Worm (Caenorhabditis elegans) whole organism, L2 larva: ENCODE data around the gene R04B3.2.

Experiments
- C34F6.9 ChIP-seq: fragments of 150-350 bp; optimal IDR thresholded peaks from 2 replicates; lab custom pipeline; 2014; ENCODE audit warnings: missing biosample characterization, missing genetic modification characterization
- F13H6.1 ChIP-seq: sonication (generic microtip); optimal IDR thresholded peaks from 2 replicates; lab custom pipeline; 2016; ENCODE audit warnings: missing genetic modification characterization, missing compliant biosample characterization
- R02D3.7 ChIP-seq: fragments of 150-350 bp; optimal IDR thresholded peaks from 2 replicates; lab custom pipeline; 2014; ENCODE audit warnings: missing biosample characterization, missing genetic modification characterization
- Y55F3AM.14 ChIP-seq: fragments of 200-800 bp; sonication (Bioruptor generic); optimal IDR thresholded peaks from 2 replicates; lab custom pipeline; 2018; ENCODE audit warnings: mild to moderate bottlenecking, missing genetic modification characterization, missing compliant biosample characterization
- ama-1 ChIP-seq: fragments of 150-350 bp; optimal IDR thresholded peaks from 2 replicates; lab custom pipeline; 2018; ENCODE audit warnings: inconsistent platforms
- blmp-1 ChIP-seq: sonication (generic microtip); optimal IDR thresholded peaks from 2 replicates; lab custom pipeline; 2017; ENCODE audit warnings: missing genetic modification characterization, mild to moderate bottlenecking, missing compliant biosample characterization, antibody characterized with exemption, moderate library complexity; ENCODE audit not compliant: insufficient read depth
- ceh-16 ChIP-seq: fragments of 150-350 bp; optimal IDR thresholded peaks from 2 replicates; lab custom pipeline; 2014; ENCODE audit warnings: missing biosample characterization, missing genetic modification characterization
- ceh-82 ChIP-seq: fragments of 150-350 bp; optimal IDR thresholded peaks from 2 replicates; lab custom pipeline; 2014; ENCODE audit warnings: missing biosample characterization, missing genetic modification characterization
- egl-27 ChIP-seq: sonication (generic microtip); optimal IDR thresholded peaks from 3 replicates; lab custom pipeline; 2017; ENCODE audit warnings: missing biosample characterization, missing genetic modification reagents, missing genetic modification characterization
- elt-1 ChIP-seq: fragments of 150-350 bp; optimal IDR thresholded peaks from 2 replicates; lab custom pipeline; 2014; ENCODE audit warnings: missing biosample characterization, missing genetic modification characterization
- fos-1 ChIP-seq: fragments of 150-350 bp; optimal IDR thresholded peaks from 2 replicates; lab custom pipeline; 2014; ENCODE audit warnings: missing biosample characterization, missing genetic modification characterization
- gmeb-1 ChIP-seq: fragments of 150-350 bp; optimal IDR thresholded peaks from 2 replicates; lab custom pipeline; 2014; ENCODE audit warnings: missing biosample characterization, missing genetic modification characterization
- lin-11 ChIP-seq: fragments of 150-350 bp; sonication (generic microtip); optimal IDR thresholded peaks from 2 replicates; lab custom pipeline; 2014; ENCODE audit warnings: missing biosample characterization, missing genetic modification characterization, inconsistent platforms, mixed read lengths
- lin-13 ChIP-seq: fragments of 150-350 bp; optimal IDR thresholded peaks from 2 replicates; lab custom pipeline; 2014; ENCODE audit warnings: missing biosample characterization, missing genetic modification reagents, missing genetic modification characterization
- lin-39 ChIP-seq: fragments of 150-350 bp; optimal IDR thresholded peaks from 2 replicates; lab custom pipeline; 2014; ENCODE audit warnings: missing biosample characterization, missing genetic modification reagents, missing genetic modification characterization
- lsy-2 ChIP-seq, 2 experiments: fragments of 150-350 bp in 1 of 2; sonication (generic microtip) in 1 of 2; optimal IDR thresholded peaks; 2 replicates each; lab custom pipeline; 2014 to 2017; ENCODE audit warnings: missing biosample characterization in 2 of 2, missing genetic modification characterization in 2 of 2
- mab-5 ChIP-seq: fragments of 150-350 bp; optimal IDR thresholded peaks from 2 replicates; lab custom pipeline; 2014; ENCODE audit warnings: missing biosample characterization, missing genetic modification characterization
- mbf-1 ChIP-seq: sonication (generic microtip); optimal IDR thresholded peaks from 2 replicates; lab custom pipeline; 2017; ENCODE audit warnings: missing biosample characterization, missing genetic modification characterization
- nhr-10 ChIP-seq: sonication (generic microtip); optimal IDR thresholded peaks from 2 replicates; lab custom pipeline; 2017; ENCODE audit warnings: missing biosample characterization, missing genetic modification characterization
- nhr-12 ChIP-seq: fragments of 150-350 bp; optimal IDR thresholded peaks from 2 replicates; lab custom pipeline; 2014; ENCODE audit warnings: missing biosample characterization, missing genetic modification characterization
- nhr-129 ChIP-seq: fragments of 150-350 bp; optimal IDR thresholded peaks from 2 replicates; lab custom pipeline; 2014; ENCODE audit warnings: missing biosample characterization, missing genetic modification characterization
- nhr-21 ChIP-seq: fragments of 150-350 bp; optimal IDR thresholded peaks from 2 replicates; lab custom pipeline; 2014; ENCODE audit warnings: missing biosample characterization, missing genetic modification characterization
- nhr-237 ChIP-seq: fragments of 150-350 bp; optimal IDR thresholded peaks from 2 replicates; lab custom pipeline; 2014; ENCODE audit warnings: missing biosample characterization, missing genetic modification characterization
- nhr-25 ChIP-seq: fragments of 150-350 bp; sonication (generic microtip); optimal IDR thresholded peaks from 3 replicates; lab custom pipeline; 2014; ENCODE audit warnings: missing biosample characterization, missing genetic modification characterization
- nhr-6 ChIP-seq: fragments of 150-350 bp; optimal IDR thresholded peaks from 2 replicates; lab custom pipeline; 2014; ENCODE audit warnings: missing biosample characterization, missing genetic modification characterization
- sem-4 ChIP-seq: fragments of 150-350 bp; optimal IDR thresholded peaks from 2 replicates; lab custom pipeline; 2014; ENCODE audit warnings: missing biosample characterization, missing genetic modification reagents, missing genetic modification characterization
- skn-1 ChIP-seq: sonication (generic microtip); optimal IDR thresholded peaks from 2 replicates; lab custom pipeline; 2017; ENCODE audit warnings: missing biosample characterization, missing genetic modification characterization
- sma-3 ChIP-seq: sonication (generic microtip); optimal IDR thresholded peaks from 2 replicates; lab custom pipeline; 2016; ENCODE audit warnings: missing genetic modification reagents, missing genetic modification characterization, missing compliant biosample characterization
- sma-9 ChIP-seq, 2 experiments: fragments of 150-350 bp in 1 of 2; sonication (generic microtip) in 1 of 2; optimal IDR thresholded peaks; 2 replicates each; lab custom pipeline; 2014 to 2016; ENCODE audit warnings: missing genetic modification characterization in 2 of 2, mild to moderate bottlenecking in 1 of 2, missing biosample characterization in 1 of 2, missing compliant biosample characterization in 1 of 2, missing genetic modification reagents in 1 of 2, moderate library complexity in 1 of 2
- snpc-4 ChIP-seq: fragments of 150-350 bp; optimal IDR thresholded peaks from 2 replicates; lab custom pipeline; 2014; ENCODE audit warnings: missing biosample characterization, missing genetic modification characterization
- unc-39 ChIP-seq: fragments of 150-350 bp; optimal IDR thresholded peaks from 2 replicates; lab custom pipeline; 2014; ENCODE audit warnings: missing biosample characterization, missing genetic modification characterization
- unc-55 ChIP-seq: fragments of 150-350 bp; sonication (generic microtip); optimal IDR thresholded peaks from 3 replicates; lab custom pipeline; 2014; ENCODE audit warnings: missing biosample characterization, missing genetic modification reagents, missing genetic modification characterization
- unc-62 ChIP-seq: fragments of 150-350 bp; optimal IDR thresholded peaks from 2 replicates; lab custom pipeline; 2014; ENCODE audit warnings: missing biosample characterization, missing genetic modification reagents, missing genetic modification characterization
- ztf-1 ChIP-seq: fragments of 200-800 bp; sonication (Bioruptor generic); conservative IDR thresholded peaks from 2 replicates; pipeline ENCODE4 v1.3.6; 2022; ENCODE audit warnings: missing genetic modification characterization, missing compliant biosample characterization
- ztf-11 ChIP-seq: sonication (generic microtip); optimal IDR thresholded peaks from 2 replicates; lab custom pipeline; 2017; ENCODE audit warnings: missing biosample characterization, missing genetic modification characterization
- ztf-4 ChIP-seq: fragments of 150-350 bp; optimal IDR thresholded peaks from 2 replicates; lab custom pipeline; 2014; ENCODE audit warnings: missing biosample characterization, missing genetic modification characterization

Gene R04B3.2

DNA sequence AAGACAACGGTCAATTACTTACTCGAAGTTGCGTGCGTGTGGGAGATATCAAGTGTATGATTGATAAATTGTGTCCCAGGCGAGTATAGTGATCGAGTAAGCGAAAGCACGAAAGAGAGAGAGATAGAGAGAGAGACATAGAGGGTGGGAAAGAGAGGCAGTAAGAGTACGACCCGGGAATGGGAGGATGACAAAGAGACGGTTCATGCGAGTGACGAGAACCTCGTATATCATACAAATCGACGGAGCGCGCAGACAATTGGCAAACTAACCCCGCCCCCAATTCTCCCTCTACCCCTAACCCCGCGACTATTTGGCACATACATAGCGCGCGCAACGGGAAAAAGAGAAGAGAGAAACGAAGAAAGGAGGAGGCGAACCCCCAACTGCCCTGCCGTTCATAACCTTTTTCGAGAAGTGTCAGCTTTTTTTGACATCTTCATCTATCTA lies 22.4 kb upstream of the R04B3.2 start, which contains the start of gene rabr-1:
Gene rabr-1 (plus strand): TSS at position 316 of the 450 bp plus-strand sequence.
- TF ChIP-seq gmeb-1 (tag; lab: Kevin White, UChicago): peak; percentile 3
- peak; percentile 11 for TF ChIP-seq lin-13 (GFP tag; lab: Kevin White, UChicago)
- TF ChIP-seq F13H6.1: peak; percentile 67
- peak; percentile 27 for TF ChIP-seq snpc-4 (tag; lab: Kevin White, UChicago)
- TF ChIP-seq blmp-1 (tag; lab: Kevin White, UChicago): peak; percentile 82
- peak in 1 of 2 experiments; percentile 29 for TF ChIP-seq lsy-2 (tag; optimal IDR thresholded peaks at IDR 0.05; lab: Kevin White, UChicago)
- TF ChIP-seq nhr-25: peak; percentile 61
- TF ChIP-seq ceh-16 (tag; lab: Kevin White, UChicago): peak; percentile 34
- peak; percentile 40 for TF ChIP-seq nhr-6 (tag; lab: Kevin White, UChicago)
- TF ChIP-seq egl-27 (tag; lab: Kevin White, UChicago): peak; percentile 59
- TF ChIP-seq nhr-237: no peak
- peak; percentile 69 for TF ChIP-seq sma-9 (GFP tag; optimal IDR thresholded peaks at IDR 0.05; lab: Kevin White, UChicago)
- no peak for TF ChIP-seq sma-9 (tag; optimal IDR thresholded peaks at IDR 0.05; lab: Kevin White, UChicago)
- TF ChIP-seq nhr-10 (tag; lab: Kevin White, UChicago): no peak
- no peak for TF ChIP-seq unc-62 (GFP tag; lab: Kevin White, UChicago)
- no peak for TF ChIP-seq skn-1 (tag; lab: Kevin White, UChicago)
- TF ChIP-seq fos-1 (tag; lab: Kevin White, UChicago): peak; percentile 55
- no peak for TF ChIP-seq ztf-4 (tag; lab: Kevin White, UChicago)
- peak; percentile 30 for TF ChIP-seq C34F6.9
- no peak for TF ChIP-seq ztf-11 (tag; lab: Kevin White, UChicago)
- peak; percentile 68 for TF ChIP-seq sma-3 (GFP tag; lab: Kevin White, UChicago)
- TF ChIP-seq nhr-129: peak; percentile 72
- TF ChIP-seq unc-39 (tag; lab: Kevin White, UChicago): no peak
- no peak for TF ChIP-seq Y55F3AM.14 (GFP tag; lab: Kevin White, UChicago)
- TF ChIP-seq elt-1 (tag; lab: Kevin White, UChicago): no peak
- peak; percentile 51 for TF ChIP-seq nhr-21 (tag; lab: Kevin White, UChicago)

DNA sequence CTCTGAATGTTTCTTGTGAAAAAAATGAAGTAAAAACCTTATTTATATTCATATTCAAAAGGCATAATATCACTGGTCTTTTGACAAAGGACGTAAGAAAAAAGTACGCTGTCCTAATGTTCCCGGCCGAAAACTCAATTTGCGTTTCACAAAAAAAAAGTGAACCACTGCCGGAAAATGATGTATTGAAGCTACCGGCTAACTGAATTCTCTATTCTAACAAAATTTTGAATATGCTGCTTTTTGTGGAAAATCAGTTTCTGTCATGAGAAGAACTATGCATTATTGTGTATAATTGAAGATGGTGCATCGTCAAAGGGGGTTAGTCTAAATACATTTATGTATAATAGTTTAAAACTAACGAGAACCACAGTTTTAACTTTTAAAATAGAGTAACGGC lies 20.8 kb upstream of the R04B3.2 start:
- TF ChIP-seq ztf-11 (tag; lab: Kevin White, UChicago) (no peak), nhr-129 (no peak), lin-11 (no peak), lin-39 (tag; lab: Kevin White, UChicago) (no peak), R02D3.7 (tag; lab: Kevin White, UChicago) (no peak)

DNA sequence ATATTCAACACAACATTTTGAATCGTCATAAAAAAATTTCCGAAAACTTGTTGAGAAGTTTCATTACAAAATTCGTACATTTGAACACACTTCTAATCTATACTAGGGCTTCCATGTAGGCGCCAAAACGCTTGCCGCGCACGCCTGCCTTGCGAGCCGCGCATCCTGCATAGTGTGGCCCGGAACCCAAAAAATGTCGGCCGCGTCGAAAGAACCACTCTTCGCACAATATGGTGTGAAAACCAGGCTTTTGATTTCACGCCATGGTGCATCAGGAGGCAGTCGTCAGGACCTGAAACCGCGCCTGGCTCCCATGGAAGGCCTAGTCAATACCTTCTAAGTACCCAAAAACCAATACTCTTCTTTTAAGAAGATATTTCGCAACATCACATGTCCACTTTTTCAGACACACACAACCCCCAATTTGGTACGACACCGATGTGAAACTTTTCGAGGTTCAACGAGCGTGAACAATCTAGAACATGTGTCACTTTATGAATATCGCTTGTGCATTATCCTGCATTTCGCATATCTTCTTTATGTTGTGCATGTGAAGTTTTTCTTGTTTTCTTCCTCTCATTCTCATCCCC lies 20.2 kb upstream of the R04B3.2 start:
- TF ChIP-seq lin-11: no peak
- no peak for TF ChIP-seq nhr-21 (tag; lab: Kevin White, UChicago)
- no peak for TF ChIP-seq nhr-12 (tag; lab: Kevin White, UChicago)
- no peak for TF ChIP-seq ceh-82
- TF ChIP-seq snpc-4 (tag; lab: Kevin White, UChicago): peak; percentile 19

DNA sequence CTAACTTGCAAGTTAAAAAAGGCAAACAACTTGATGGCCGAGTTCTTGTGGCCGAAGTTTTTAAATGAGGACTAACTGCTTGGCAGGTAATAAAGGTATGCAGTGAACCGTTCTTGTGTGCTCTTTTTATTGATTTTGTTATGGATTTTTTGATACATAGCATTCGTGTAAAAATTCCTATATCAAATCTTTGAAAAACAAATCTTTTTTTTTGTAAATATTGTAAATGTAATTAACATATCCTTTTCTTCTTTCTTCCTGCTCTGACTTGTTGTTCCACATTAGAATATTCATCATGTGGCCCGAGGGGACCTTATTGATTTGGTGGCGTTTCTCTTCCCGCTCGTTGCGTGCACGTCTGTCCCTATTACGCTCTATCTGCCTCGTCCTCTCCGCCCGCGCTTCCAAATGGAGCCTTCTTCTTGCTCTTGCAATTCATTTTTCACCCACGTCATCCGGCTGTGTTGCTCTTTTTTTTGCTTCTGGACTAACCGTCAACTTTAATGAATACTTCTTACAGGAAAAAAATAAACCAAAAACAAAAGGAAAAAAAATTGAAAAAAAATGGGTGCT lies 15.1 kb upstream of the R04B3.2 start, which contains the start of gene hid-1:
Gene hid-1 (plus strand): TSS at position 523 of the 573 bp plus-strand sequence.
- peak; percentile 21 for TF ChIP-seq sem-4
- peak; percentile 2 for TF ChIP-seq lin-11
- no peak for TF ChIP-seq mab-5
- peak in 1 of 2 experiments; percentile 13 for TF ChIP-seq lsy-2 (tag; optimal IDR thresholded peaks at IDR 0.05; lab: Kevin White, UChicago)
- TF ChIP-seq nhr-129: no peak
- peak; percentile 51 for TF ChIP-seq C34F6.9
- TF ChIP-seq sma-9 (GFP tag; optimal IDR thresholded peaks at IDR 0.05; lab: Kevin White, UChicago): peak; percentile 14
- TF ChIP-seq sma-9 (tag; optimal IDR thresholded peaks at IDR 0.05; lab: Kevin White, UChicago): no peak

- no peak for TF ChIP-seq sma-3 (GFP tag; lab: Kevin White, UChicago)
- TF ChIP-seq lsy-2 (tag; optimal IDR thresholded peaks at IDR 0.05; lab: Kevin White, UChicago): no peak
- TF ChIP-seq nhr-129: no peak
- no peak for TF ChIP-seq mbf-1 (tag; lab: Kevin White, UChicago)
- no peak for TF ChIP-seq ama-1 (lab: Kevin White, UChicago)
- no peak for TF ChIP-seq ztf-1 (GFP tag; lab: Robert Waterston, UW)
- no peak for TF ChIP-seq unc-55 (GFP tag; lab: Kevin White, UChicago)
These were observed 9.6 kb upstream of the R04B3.2 start, which contains the start of gene K02E10.4 for ce11 chrX:2483078-2483477. TSS of gene K02E10.4 (plus strand) at chrX:2483263.
